Worm (Caenorhabditis elegans) whole organism, L2 larva: ENCODE measurements around the gene irld-3.

Experiments used
- C34F6.9 ChIP-seq: fragments of 150-350 bp; optimal IDR thresholded peaks from 2 replicates; lab custom pipeline; 2014; ENCODE audit warnings: missing biosample characterization, missing genetic modification characterization
- F13H6.1 ChIP-seq: sonication (generic microtip); optimal IDR thresholded peaks from 2 replicates; lab custom pipeline; 2016; ENCODE audit warnings: missing genetic modification characterization, missing compliant biosample characterization
- R02D3.7 ChIP-seq: fragments of 150-350 bp; optimal IDR thresholded peaks from 2 replicates; lab custom pipeline; 2014; ENCODE audit warnings: missing biosample characterization, missing genetic modification characterization
- Y55F3AM.14 ChIP-seq: fragments of 200-800 bp; sonication (Bioruptor generic); optimal IDR thresholded peaks from 2 replicates; lab custom pipeline; 2018; ENCODE audit warnings: mild to moderate bottlenecking, missing genetic modification characterization, missing compliant biosample characterization
- ZK546.5 ChIP-seq: sonication (generic microtip); optimal IDR thresholded peaks from 2 replicates; lab custom pipeline; 2017; ENCODE audit warnings: missing biosample characterization, missing genetic modification characterization
- ama-1 ChIP-seq: fragments of 150-350 bp; optimal IDR thresholded peaks from 2 replicates; lab custom pipeline; 2018; ENCODE audit warnings: inconsistent platforms
- blmp-1 ChIP-seq: sonication (generic microtip); optimal IDR thresholded peaks from 2 replicates; lab custom pipeline; 2017; ENCODE audit warnings: missing genetic modification characterization, mild to moderate bottlenecking, missing compliant biosample characterization, antibody characterized with exemption, moderate library complexity; ENCODE audit not compliant: insufficient read depth
- ceh-16 ChIP-seq: fragments of 150-350 bp; optimal IDR thresholded peaks from 2 replicates; lab custom pipeline; 2014; ENCODE audit warnings: missing biosample characterization, missing genetic modification characterization
- ceh-82 ChIP-seq: fragments of 150-350 bp; optimal IDR thresholded peaks from 2 replicates; lab custom pipeline; 2014; ENCODE audit warnings: missing biosample characterization, missing genetic modification characterization
- egl-27 ChIP-seq: sonication (generic microtip); optimal IDR thresholded peaks from 3 replicates; lab custom pipeline; 2017; ENCODE audit warnings: missing biosample characterization, missing genetic modification reagents, missing genetic modification characterization
- elt-1 ChIP-seq: fragments of 150-350 bp; optimal IDR thresholded peaks from 2 replicates; lab custom pipeline; 2014; ENCODE audit warnings: missing biosample characterization, missing genetic modification characterization
- elt-3 ChIP-seq: sonication (generic microtip); optimal IDR thresholded peaks from 2 replicates; lab custom pipeline; 2017; ENCODE audit warnings: missing biosample characterization, missing genetic modification characterization
- fos-1 ChIP-seq: fragments of 150-350 bp; optimal IDR thresholded peaks from 2 replicates; lab custom pipeline; 2014; ENCODE audit warnings: missing biosample characterization, missing genetic modification characterization
- lin-11 ChIP-seq: fragments of 150-350 bp; sonication (generic microtip); optimal IDR thresholded peaks from 2 replicates; lab custom pipeline; 2014; ENCODE audit warnings: missing biosample characterization, missing genetic modification characterization, inconsistent platforms, mixed read lengths
- lin-13 ChIP-seq: fragments of 150-350 bp; optimal IDR thresholded peaks from 2 replicates; lab custom pipeline; 2014; ENCODE audit warnings: missing biosample characterization, missing genetic modification reagents, missing genetic modification characterization
- lin-39 ChIP-seq: fragments of 150-350 bp; optimal IDR thresholded peaks from 2 replicates; lab custom pipeline; 2014; ENCODE audit warnings: missing biosample characterization, missing genetic modification reagents, missing genetic modification characterization
- lsy-2 ChIP-seq, 2 experiments: fragments of 150-350 bp in 1 of 2; sonication (generic microtip) in 1 of 2; optimal IDR thresholded peaks; 2 replicates each; lab custom pipeline; 2014 to 2017; ENCODE audit warnings: missing biosample characterization in 2 of 2, missing genetic modification characterization in 2 of 2
- mab-5 ChIP-seq: fragments of 150-350 bp; optimal IDR thresholded peaks from 2 replicates; lab custom pipeline; 2014; ENCODE audit warnings: missing biosample characterization, missing genetic modification characterization
- mbf-1 ChIP-seq: sonication (generic microtip); optimal IDR thresholded peaks from 2 replicates; lab custom pipeline; 2017; ENCODE audit warnings: missing biosample characterization, missing genetic modification characterization
- mdl-1 ChIP-seq, 2 experiments: fragments of 150-350 bp in 1 of 2; sonication (generic microtip) in 1 of 2; optimal IDR thresholded peaks; 2 replicates each; lab custom pipeline; 2017; ENCODE audit warnings: missing biosample characterization in 2 of 2, missing genetic modification characterization in 2 of 2
- nhr-11 ChIP-seq: fragments of 150-350 bp; optimal IDR thresholded peaks from 2 replicates; lab custom pipeline; 2014; ENCODE audit warnings: missing biosample characterization, missing genetic modification characterization
- nhr-12 ChIP-seq: fragments of 150-350 bp; optimal IDR thresholded peaks from 2 replicates; lab custom pipeline; 2014; ENCODE audit warnings: missing biosample characterization, missing genetic modification characterization
- nhr-129 ChIP-seq: fragments of 150-350 bp; optimal IDR thresholded peaks from 2 replicates; lab custom pipeline; 2014; ENCODE audit warnings: missing biosample characterization, missing genetic modification characterization
- nhr-21 ChIP-seq: fragments of 150-350 bp; optimal IDR thresholded peaks from 2 replicates; lab custom pipeline; 2014; ENCODE audit warnings: missing biosample characterization, missing genetic modification characterization
- nhr-23 ChIP-seq: fragments of 150-350 bp; optimal IDR thresholded peaks from 2 replicates; lab custom pipeline; 2014; ENCODE audit warnings: missing biosample characterization, missing genetic modification reagents, missing genetic modification characterization
- nhr-237 ChIP-seq: fragments of 150-350 bp; optimal IDR thresholded peaks from 2 replicates; lab custom pipeline; 2014; ENCODE audit warnings: missing biosample characterization, missing genetic modification characterization
- nhr-25 ChIP-seq: fragments of 150-350 bp; sonication (generic microtip); optimal IDR thresholded peaks from 3 replicates; lab custom pipeline; 2014; ENCODE audit warnings: missing biosample characterization, missing genetic modification characterization
- nhr-6 ChIP-seq: fragments of 150-350 bp; optimal IDR thresholded peaks from 2 replicates; lab custom pipeline; 2014; ENCODE audit warnings: missing biosample characterization, missing genetic modification characterization
- peb-1 ChIP-seq: fragments of 150-350 bp; optimal IDR thresholded peaks from 2 replicates; lab custom pipeline; 2014; ENCODE audit warnings: missing biosample characterization, missing genetic modification characterization
- sem-4 ChIP-seq: fragments of 150-350 bp; optimal IDR thresholded peaks from 2 replicates; lab custom pipeline; 2014; ENCODE audit warnings: missing biosample characterization, missing genetic modification reagents, missing genetic modification characterization
- sma-3 ChIP-seq: sonication (generic microtip); optimal IDR thresholded peaks from 2 replicates; lab custom pipeline; 2016; ENCODE audit warnings: missing genetic modification reagents, missing genetic modification characterization, missing compliant biosample characterization
- sma-9 ChIP-seq, 2 experiments: fragments of 150-350 bp in 1 of 2; sonication (generic microtip) in 1 of 2; optimal IDR thresholded peaks; 2 replicates each; lab custom pipeline; 2014 to 2016; ENCODE audit warnings: missing genetic modification characterization in 2 of 2, mild to moderate bottlenecking in 1 of 2, missing biosample characterization in 1 of 2, missing compliant biosample characterization in 1 of 2, missing genetic modification reagents in 1 of 2, moderate library complexity in 1 of 2
- unc-39 ChIP-seq: fragments of 150-350 bp; optimal IDR thresholded peaks from 2 replicates; lab custom pipeline; 2014; ENCODE audit warnings: missing biosample characterization, missing genetic modification characterization
- unc-55 ChIP-seq: fragments of 150-350 bp; sonication (generic microtip); optimal IDR thresholded peaks from 3 replicates; lab custom pipeline; 2014; ENCODE audit warnings: missing biosample characterization, missing genetic modification reagents, missing genetic modification characterization
- zag-1 ChIP-seq: fragments of 150-350 bp; optimal IDR thresholded peaks from 2 replicates; lab custom pipeline; 2014; ENCODE audit warnings: missing biosample characterization, missing genetic modification characterization
- ztf-1 ChIP-seq: fragments of 200-800 bp; sonication (Bioruptor generic); conservative IDR thresholded peaks from 2 replicates; pipeline ENCODE4 v1.3.6; 2022; ENCODE audit warnings: missing genetic modification characterization, missing compliant biosample characterization
- ztf-4 ChIP-seq: fragments of 150-350 bp; optimal IDR thresholded peaks from 2 replicates; lab custom pipeline; 2014; ENCODE audit warnings: missing biosample characterization, missing genetic modification characterization

The irld-3 gene

ce11 chrV:3141190-3141589, 2.8 kb upstream of the irld-3 start, which contains the start of gene srab-9:
Gene srab-9 (minus strand): TSS chrV:3141290.
- TF ChIP-seq lsy-2 (tag; optimal IDR thresholded peaks at IDR 0.05; lab: Kevin White, UChicago) (no peak), lin-11 (tag; lab: Kevin White, UChicago) (no peak), blmp-1 (tag; lab: Kevin White, UChicago) (no peak), nhr-21 (no peak), ZK546.5 (tag; lab: Kevin White, UChicago) (no peak), sma-9 (GFP tag; optimal IDR thresholded peaks at IDR 0.05; lab: Kevin White, UChicago) (no peak), sma-9 (tag; optimal IDR thresholded peaks at IDR 0.05; lab: Kevin White, UChicago) (no peak), F13H6.1 (tag; lab: Kevin White, UChicago) (no peak), nhr-12 (tag; lab: Kevin White, UChicago) (no peak), mbf-1 (tag; lab: Kevin White, UChicago) (no peak), unc-55 (no peak), Y55F3AM.14 (GFP tag; lab: Kevin White, UChicago) (no peak)
- TF ChIP-seq, all 48 proteins: peak for 0

DNA sequence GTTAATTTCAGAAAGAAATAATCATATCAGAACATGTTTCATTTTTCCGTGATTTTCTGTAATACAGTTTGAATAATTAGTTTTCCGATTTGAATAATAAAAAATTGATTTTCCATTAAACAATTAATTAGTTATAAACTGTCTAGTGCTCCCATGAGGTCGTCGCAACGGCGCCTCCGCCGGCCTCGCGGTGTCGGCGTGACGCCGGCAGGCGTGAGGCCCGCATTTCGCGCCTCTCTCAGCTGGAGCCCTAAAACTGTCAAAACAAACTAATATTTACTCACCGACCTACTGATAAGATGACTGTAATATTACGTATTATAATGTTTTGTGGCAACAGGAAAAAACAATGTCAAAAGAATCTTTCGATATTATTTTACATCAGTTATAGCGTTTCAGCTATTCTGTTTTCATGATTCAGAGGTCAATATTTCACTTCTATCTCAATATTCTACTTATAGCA, 5.1 kb downstream of the irld-3 start, which contains the start of gene F02C9.2:
TSS of gene F02C9.2 (plus strand) at position 413 of the 463 bp plus-strand sequence.
- TF ChIP-seq mab-5 (tag; lab: Kevin White, UChicago) = no peak

ce11 chrV:3132116-3132515, 6.3 kb downstream of the irld-3 start:
- TF ChIP-seq lin-13 = no peak
- TF ChIP-seq fos-1 (tag; lab: Kevin White, UChicago) = no peak
- TF ChIP-seq ztf-1 (GFP tag; lab: Robert Waterston, UW) = no peak
- no peak for TF ChIP-seq nhr-25 (tag; lab: Kevin White, UChicago)
- TF ChIP-seq unc-55 = no peak
- no peak for TF ChIP-seq R02D3.7 (tag; lab: Kevin White, UChicago)
- no peak for TF ChIP-seq mbf-1 (tag; lab: Kevin White, UChicago)
- no peak for TF ChIP-seq elt-1
- TF ChIP-seq, all 48 proteins: peak for 0

DNA sequence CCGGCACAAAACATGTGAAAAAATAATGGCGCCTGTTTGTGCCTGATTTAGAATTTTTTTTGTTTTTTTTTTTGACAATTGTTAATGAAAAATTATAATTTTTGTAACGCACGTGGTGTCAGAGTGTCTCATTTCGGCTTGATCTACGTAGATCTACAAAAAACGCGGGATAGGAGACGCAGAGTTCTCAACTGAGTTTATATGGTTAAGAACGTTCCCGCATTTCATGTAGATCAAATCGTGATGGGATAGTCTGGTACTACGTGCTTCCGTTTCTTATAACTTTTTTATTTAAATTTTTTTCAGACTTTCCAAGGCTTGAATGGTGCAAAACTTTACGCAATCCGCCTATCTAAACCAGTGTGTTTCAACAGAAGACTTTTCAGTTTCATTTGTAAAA, 9.6 kb downstream of the irld-3 start, which contains the start of gene tat-6:
TSS of gene tat-6 (plus strand) at position 301 of the 400 bp plus-strand sequence.
- TF ChIP-seq nhr-21 (no peak), nhr-6 (tag; lab: Kevin White, UChicago) (no peak), blmp-1 (tag; lab: Kevin White, UChicago) (no peak), sem-4 (tag; lab: Kevin White, UChicago) (no peak), lsy-2 (tag; optimal IDR thresholded peaks at IDR 0.05; lab: Kevin White, UChicago) (no peak), nhr-12 (tag; lab: Kevin White, UChicago) (no peak), zag-1 (tag; lab: Kevin White, UChicago) (no peak), lin-13 (no peak), sma-3 (GFP tag; lab: Kevin White, UChicago) (no peak), mdl-1 (tag; optimal IDR thresholded peaks at IDR 0.05; lab: Kevin White, UChicago) (no peak), ztf-1 (GFP tag; lab: Robert Waterston, UW) (no peak), lin-39 (tag; lab: Kevin White, UChicago) (no peak), nhr-25 (tag; lab: Kevin White, UChicago) (no peak), sma-9 (GFP tag; optimal IDR thresholded peaks at IDR 0.05; lab: Kevin White, UChicago) (no peak), sma-9 (tag; optimal IDR thresholded peaks at IDR 0.05; lab: Kevin White, UChicago) (no peak), ceh-16 (tag; lab: Kevin White, UChicago) (no peak), egl-27 (tag; lab: Kevin White, UChicago) (no peak), ama-1 (no peak), nhr-129 (tag; lab: Kevin White, UChicago) (no peak), mbf-1 (tag; lab: Kevin White, UChicago) (no peak), unc-55 (no peak)

DNA sequence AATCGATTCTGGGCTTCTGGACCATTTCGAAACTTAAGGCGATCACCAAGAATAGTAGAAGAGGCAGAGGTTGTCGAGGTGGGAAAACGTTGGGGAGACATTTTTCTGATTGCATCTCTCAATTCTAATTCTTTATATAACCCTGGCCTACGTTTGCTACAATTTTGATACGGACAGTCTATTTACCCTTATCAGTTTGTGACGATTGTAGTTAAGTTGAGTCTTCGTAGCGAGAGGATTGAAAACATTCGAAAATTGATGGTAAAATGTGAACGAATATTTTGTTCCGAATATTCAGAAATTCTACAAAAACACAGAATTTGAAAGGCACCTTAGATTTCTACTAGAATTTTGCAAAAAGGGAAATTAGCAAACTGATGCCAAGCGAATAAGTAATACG, 10.7 kb downstream of the irld-3 start, which contains the start of gene Y73C8C.10:
TSS of gene Y73C8C.10 (minus strand) at position 101 of the 400 bp plus-strand sequence.
- TF ChIP-seq nhr-237 (tag; lab: Kevin White, UChicago) = no peak
- no peak for TF ChIP-seq nhr-25 (tag; lab: Kevin White, UChicago)
- TF ChIP-seq peb-1 (tag; lab: Kevin White, UChicago) = no peak
- TF ChIP-seq nhr-129 (tag; lab: Kevin White, UChicago) = no peak
- no peak for TF ChIP-seq blmp-1 (tag; lab: Kevin White, UChicago)
- TF ChIP-seq R02D3.7 (tag; lab: Kevin White, UChicago) = no peak
- no peak for TF ChIP-seq ztf-4
- no peak for TF ChIP-seq nhr-23 (tag; lab: Kevin White, UChicago)
- no peak for TF ChIP-seq ama-1
- no peak for TF ChIP-seq unc-39 (tag; lab: Kevin White, UChicago)
- TF ChIP-seq ZK546.5 (tag; lab: Kevin White, UChicago) = no peak
- TF ChIP-seq elt-1 = no peak
- no peak for TF ChIP-seq C34F6.9 (tag; lab: Kevin White, UChicago)
- TF ChIP-seq ceh-82 = no peak
- no peak for TF ChIP-seq nhr-6 (tag; lab: Kevin White, UChicago)
- no peak for TF ChIP-seq sem-4 (tag; lab: Kevin White, UChicago)
- TF ChIP-seq mbf-1 (tag; lab: Kevin White, UChicago) = no peak
- no peak for TF ChIP-seq elt-3 (tag; lab: Kevin White, UChicago)
- no peak for TF ChIP-seq nhr-11 (tag; lab: Kevin White, UChicago)
- TF ChIP-seq egl-27 (tag; lab: Kevin White, UChicago) = no peak
